Fruit fly (Drosophila melanogaster) whole organism, wandering third instar larva: ENCODE measurements around the gene CG17777.

Experiments used
- CG32264 ChIP-seq: fragments of 200-800 bp; sonication (Bioruptor generic); optimal IDR thresholded peaks from 2 replicates; lab custom pipeline; 2016; ENCODE audit warnings: missing biosample characterization, missing genetic modification characterization
- Dfd ChIP-seq: fragments of >200 bp; optimal IDR thresholded peaks from 2 replicates; lab custom pipeline; 2017; ENCODE audit warnings: missing biosample characterization, missing genetic modification characterization
- Hnf4 ChIP-seq: fragments of 200-800 bp; sonication (Bioruptor generic); optimal IDR thresholded peaks from 2 replicates; lab custom pipeline; 2016; ENCODE audit warnings: missing biosample characterization, mild to moderate bottlenecking, missing genetic modification characterization
- foxo ChIP-seq, 2 experiments: fragments of 200-800 bp; sonication (Bioruptor generic); optimal IDR thresholded peaks; 2 replicates in 1 of 2; 3 replicates in 1 of 2; lab custom pipeline; 2016 to 2017; ENCODE audit warnings: missing biosample characterization in 2 of 2, missing genetic modification characterization in 2 of 2
- h ChIP-seq: fragments of 200-800 bp; sonication (Bioruptor generic); optimal IDR thresholded peaks from 3 replicates; lab custom pipeline; 2016; ENCODE audit warnings: missing biosample characterization, mild to moderate bottlenecking, missing genetic modification characterization
- jim ChIP-seq: fragments of 175-275, 200-325 bp; sonication (Bioruptor generic); optimal IDR thresholded peaks from 2 replicates; lab custom pipeline; 2016; ENCODE audit warnings: missing biosample characterization, mild to moderate bottlenecking, missing genetic modification characterization
- usp ChIP-seq: fragments of >200 bp; optimal IDR thresholded peaks from 2 replicates; lab custom pipeline; 2017; ENCODE audit warnings: missing biosample characterization, missing genetic modification characterization

- TF ChIP-seq h (GFP tag; lab: Kevin White, UChicago) (peak; percentile 69), jim (GFP tag; lab: Kevin White, UChicago) (no peak), Hnf4 (GFP tag; lab: Kevin White, UChicago) (peak; percentile 41), foxo (GFP tag; optimal IDR thresholded peaks at IDR 0.05; lab: Kevin White, UChicago) (no peak), Dfd (GFP tag; lab: Kevin White, UChicago) (no peak), CG32264 (GFP tag; lab: Kevin White, UChicago) (no peak), usp (GFP tag; lab: Kevin White, UChicago) (no peak)
These were observed 7.8 kb downstream of the CG17777 start for dm6 chrX:2194208-2195094.
